Worm (Caenorhabditis elegans) whole organism, late embryonic: ENCODE data around the gene pqn-89.

Source experiments
- C38D4.7 ChIP-seq: fragments of 200-800 bp; sonication (Bioruptor generic); optimal IDR thresholded peaks from 2 replicates; lab custom pipeline; 2018; ENCODE audit warnings: mild to moderate bottlenecking, missing genetic modification characterization, moderate library complexity, missing compliant biosample characterization
- F13H6.1 ChIP-seq: sonication (generic microtip); optimal IDR thresholded peaks from 2 replicates; lab custom pipeline; 2016; ENCODE audit warnings: missing genetic modification characterization, missing compliant biosample characterization
- T23F11.4 ChIP-seq: fragments of 200-800 bp; sonication (Bioruptor generic); optimal IDR thresholded peaks from 2 replicates; lab custom pipeline; 2018; ENCODE audit warnings: mild to moderate bottlenecking, missing genetic modification characterization, missing compliant biosample characterization
- Y22D7AL.16 ChIP-seq: sonication (generic microtip); optimal IDR thresholded peaks from 2 replicates; lab custom pipeline; 2016; ENCODE audit warnings: missing genetic modification characterization, missing compliant biosample characterization
- ahr-1 ChIP-seq: sonication (generic microtip); optimal IDR thresholded peaks from 2 replicates; lab custom pipeline; 2016; ENCODE audit warnings: missing genetic modification characterization, missing compliant biosample characterization
- ama-1 ChIP-seq: fragments of 150-350 bp; optimal IDR thresholded peaks from 2 replicates; lab custom pipeline; 2014
- ceh-18 ChIP-seq: sonication (generic microtip); optimal IDR thresholded peaks from 2 replicates; lab custom pipeline; 2016; ENCODE audit warnings: missing genetic modification characterization, missing compliant biosample characterization
- ceh-19 ChIP-seq: fragments of 200-800 bp; sonication (Bioruptor generic); optimal IDR thresholded peaks from 2 replicates; lab custom pipeline; 2018; ENCODE audit warnings: mild to moderate bottlenecking, missing genetic modification characterization, missing compliant biosample characterization
- ceh-2 ChIP-seq: sonication (generic microtip); optimal IDR thresholded peaks from 2 replicates; lab custom pipeline; 2016; ENCODE audit warnings: missing genotype, missing genetic modification characterization, missing compliant biosample characterization
- ceh-22 ChIP-seq: sonication (generic microtip); optimal IDR thresholded peaks from 2 replicates; lab custom pipeline; 2017; ENCODE audit warnings: missing biosample characterization, missing genetic modification characterization
- ceh-24 ChIP-seq: sonication (generic microtip); optimal IDR thresholded peaks from 2 replicates; lab custom pipeline; 2016; ENCODE audit warnings: mild to moderate bottlenecking, missing genetic modification characterization, missing compliant biosample characterization
- ceh-31 ChIP-seq: sonication (generic microtip); optimal IDR thresholded peaks from 2 replicates; lab custom pipeline; 2016; ENCODE audit warnings: missing genetic modification characterization, missing compliant biosample characterization
- ceh-34 ChIP-seq: sonication (generic microtip); optimal IDR thresholded peaks from 2 replicates; lab custom pipeline; 2016; ENCODE audit warnings: mild to moderate bottlenecking, missing genetic modification characterization, missing compliant biosample characterization
- ceh-45 ChIP-seq: fragments of 200-800 bp; sonication (Bioruptor generic); IDR thresholded peaks from 2 replicates; pipeline ENCODE4 v1.3.6; 2022; ENCODE audit warnings: missing genetic modification reagents, missing genetic modification characterization, missing compliant biosample characterization
- ceh-48 ChIP-seq: sonication (generic microtip); optimal IDR thresholded peaks from 2 replicates; lab custom pipeline; 2016; ENCODE audit warnings: missing genetic modification characterization, inconsistent platforms, missing compliant biosample characterization
- ceh-9 ChIP-seq: sonication (generic microtip); optimal IDR thresholded peaks from 2 replicates; lab custom pipeline; 2016; ENCODE audit warnings: mild to moderate bottlenecking, missing genetic modification characterization, inconsistent platforms, missing compliant biosample characterization
- che-1 ChIP-seq: sonication (generic microtip); optimal IDR thresholded peaks from 2 replicates; lab custom pipeline; 2016; ENCODE audit warnings: mild to moderate bottlenecking, missing genetic modification characterization, missing compliant biosample characterization
- dmd-4 ChIP-seq: sonication (generic microtip); optimal IDR thresholded peaks from 2 replicates; lab custom pipeline; 2016; ENCODE audit warnings: borderline replicate concordance, missing genetic modification characterization, missing compliant biosample characterization
- dve-1 ChIP-seq: sonication (generic microtip); optimal IDR thresholded peaks from 2 replicates; lab custom pipeline; 2017; ENCODE audit warnings: antibody characterized with exemption, mild to moderate bottlenecking, missing genetic modification characterization, missing compliant biosample characterization
- elt-2 ChIP-seq: sonication (generic microtip); optimal IDR thresholded peaks from 2 replicates; lab custom pipeline; 2016; ENCODE audit warnings: missing genetic modification reagents, missing genetic modification characterization, missing compliant biosample characterization
- eyg-1 ChIP-seq: sonication (generic microtip); optimal IDR thresholded peaks from 2 replicates; lab custom pipeline; 2016; ENCODE audit warnings: missing genotype, missing genetic modification characterization, missing compliant biosample characterization
- fkh-10 ChIP-seq: fragments of 150-350 bp; optimal IDR thresholded peaks from 2 replicates; lab custom pipeline; 2014; ENCODE audit warnings: missing biosample characterization, missing genetic modification reagents, missing genetic modification characterization
- fkh-6 ChIP-seq: sonication (generic microtip); optimal IDR thresholded peaks from 2 replicates; lab custom pipeline; 2016; ENCODE audit warnings: missing genetic modification characterization, missing compliant biosample characterization
- gmeb-2 ChIP-seq: sonication (generic microtip); optimal IDR thresholded peaks from 2 replicates; lab custom pipeline; 2016; ENCODE audit warnings: missing genetic modification characterization, inconsistent platforms, missing compliant biosample characterization
- hlh-30 ChIP-seq: sonication (generic microtip); optimal IDR thresholded peaks from 2 replicates; lab custom pipeline; 2017; ENCODE audit warnings: antibody characterized with exemption, missing genetic modification characterization, missing compliant biosample characterization; ENCODE audit not compliant: insufficient read depth
- hlh-8 ChIP-seq: sonication (generic microtip); optimal IDR thresholded peaks from 2 replicates; lab custom pipeline; 2016; ENCODE audit warnings: missing genotype, missing genetic modification characterization, missing compliant biosample characterization
- lim-6 ChIP-seq: sonication (generic microtip); optimal IDR thresholded peaks from 2 replicates; lab custom pipeline; 2016; ENCODE audit warnings: missing genetic modification characterization, missing compliant biosample characterization
- madf-2 ChIP-seq: sonication (generic microtip); optimal IDR thresholded peaks from 2 replicates; lab custom pipeline; 2017; ENCODE audit warnings: missing genetic modification characterization, missing compliant biosample characterization
- nhr-11 ChIP-seq: fragments of 150-350 bp; optimal IDR thresholded peaks from 2 replicates; lab custom pipeline; 2014; ENCODE audit warnings: missing biosample characterization, missing genetic modification characterization
- nhr-232 ChIP-seq: sonication (generic microtip); optimal IDR thresholded peaks from 2 replicates; lab custom pipeline; 2016; ENCODE audit warnings: missing genetic modification characterization, missing compliant biosample characterization
- npax-4 ChIP-seq: sonication (generic microtip); optimal IDR thresholded peaks from 2 replicates; lab custom pipeline; 2016; ENCODE audit warnings: missing genetic modification characterization, missing compliant biosample characterization
- odd-2 ChIP-seq: sonication (generic microtip); optimal IDR thresholded peaks from 2 replicates; lab custom pipeline; 2017; ENCODE audit warnings: antibody characterized with exemption, mild to moderate bottlenecking, missing genetic modification characterization, missing compliant biosample characterization
- pha-2 ChIP-seq: sonication (generic microtip); optimal IDR thresholded peaks from 2 replicates; lab custom pipeline; 2017; ENCODE audit warnings: mild to moderate bottlenecking, missing genetic modification characterization, missing compliant biosample characterization
- ref-2 ChIP-seq: sonication (generic microtip); optimal IDR thresholded peaks from 2 replicates; lab custom pipeline; 2016; ENCODE audit warnings: missing genetic modification characterization, missing compliant biosample characterization
- sox-2 ChIP-seq: fragments of 200-800 bp; sonication (Bioruptor generic); IDR thresholded peaks from 2 replicates; pipeline ENCODE4 v1.3.6; 2022; ENCODE audit warnings: missing genetic modification reagents, missing genetic modification characterization, missing compliant biosample characterization
- sox-4 ChIP-seq: sonication (generic microtip); optimal IDR thresholded peaks from 2 replicates; lab custom pipeline; 2017; ENCODE audit warnings: mild to moderate bottlenecking, missing genetic modification characterization, inconsistent platforms, missing compliant biosample characterization
- tbx-2 ChIP-seq: sonication (generic microtip); optimal IDR thresholded peaks from 2 replicates; lab custom pipeline; 2016; ENCODE audit warnings: missing genetic modification characterization, missing compliant biosample characterization
- tbx-7 ChIP-seq: sonication (generic microtip); optimal IDR thresholded peaks from 2 replicates; lab custom pipeline; 2016; ENCODE audit warnings: missing genotype, missing genetic modification characterization, missing compliant biosample characterization
- ttx-3 ChIP-seq: sonication (generic microtip); optimal IDR thresholded peaks from 2 replicates; lab custom pipeline; 2016; ENCODE audit warnings: missing genetic modification reagents, missing genetic modification characterization, missing compliant biosample characterization
- unc-42 ChIP-seq: sonication (generic microtip); optimal IDR thresholded peaks from 2 replicates; lab custom pipeline; 2016; ENCODE audit warnings: missing genotype, missing genetic modification characterization, missing compliant biosample characterization
- unc-55 ChIP-seq: sonication (generic microtip); optimal IDR thresholded peaks from 2 replicates; lab custom pipeline; 2017; ENCODE audit warnings: missing biosample characterization, missing genetic modification reagents, missing genetic modification characterization
- zip-5 ChIP-seq: sonication (generic microtip); optimal IDR thresholded peaks from 2 replicates; lab custom pipeline; 2016; ENCODE audit warnings: missing genetic modification characterization, missing compliant biosample characterization

Gene pqn-89

DNA sequence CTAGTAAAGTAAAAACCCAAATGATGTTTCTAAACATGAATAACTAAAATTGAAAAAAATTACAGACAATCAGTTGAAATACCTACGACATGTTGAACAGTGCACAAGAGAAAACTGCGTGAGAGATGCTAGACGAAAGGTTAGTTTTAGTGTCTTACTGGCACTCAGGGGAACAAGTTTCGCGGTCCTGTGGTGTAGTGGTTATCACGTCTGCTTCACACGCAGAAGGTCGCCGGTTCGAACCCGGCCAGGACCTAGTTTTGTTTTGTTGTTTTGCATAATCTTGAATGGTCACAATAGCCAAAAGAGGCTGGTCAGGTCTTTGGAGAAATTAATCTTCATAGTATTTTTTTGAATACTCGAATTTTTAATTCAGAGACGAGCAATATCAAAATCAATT lies 25.5 kb upstream of the pqn-89 start:
- no peak for TF ChIP-seq pha-2 (tag; lab: Kevin White, UChicago)
- no peak for TF ChIP-seq ceh-34 (tag; lab: Kevin White, UChicago)
- TF ChIP-seq odd-2, result no peak
- TF ChIP-seq ama-1 (lab: Kevin White, UChicago), result no peak
- TF ChIP-seq che-1 (tag; lab: Kevin White, UChicago), result no peak
- TF ChIP-seq T23F11.4 (GFP tag; lab: Kevin White, UChicago), result no peak
- TF ChIP-seq ceh-2 (tag; lab: Kevin White, UChicago), result no peak
- no peak for TF ChIP-seq ahr-1 (tag; lab: Kevin White, UChicago)
- TF ChIP-seq lim-6, result no peak
- TF ChIP-seq tbx-2 (tag; lab: Kevin White, UChicago), result no peak
- TF ChIP-seq C38D4.7 (GFP tag; lab: Kevin White, UChicago), result peak; percentile 30
- TF ChIP-seq elt-2 (tag; lab: Kevin White, UChicago), result peak; percentile 41
- TF ChIP-seq fkh-6 (tag; lab: Kevin White, UChicago), result peak; percentile 25
- no peak for TF ChIP-seq Y22D7AL.16 (tag; lab: Kevin White, UChicago)
- TF ChIP-seq dmd-4 (tag; lab: Kevin White, UChicago), result no peak
- no peak for TF ChIP-seq npax-4 (tag; lab: Kevin White, UChicago)
- no peak for TF ChIP-seq nhr-11 (tag; lab: Kevin White, UChicago)
- TF ChIP-seq ttx-3 (tag; lab: Kevin White, UChicago), result no peak
- TF ChIP-seq F13H6.1, result no peak
- no peak for TF ChIP-seq ceh-9 (tag; lab: Kevin White, UChicago)
- no peak for TF ChIP-seq hlh-8
- no peak for TF ChIP-seq madf-2
- no peak for TF ChIP-seq dve-1 (tag; lab: Kevin White, UChicago)
- TF ChIP-seq ceh-22 (tag; lab: Kevin White, UChicago), result no peak
- 0 out of 2 replicates have a peak, but pooled peaks have one; percentile 46 for TF ChIP-seq ceh-45 (GFP tag; lab: Robert Waterston, UW)
- TF ChIP-seq ceh-48 (tag; lab: Kevin White, UChicago), result no peak
- no peak for TF ChIP-seq nhr-232 (tag; lab: Kevin White, UChicago)
- peak; percentile 20 for TF ChIP-seq sox-4
- no peak for TF ChIP-seq sox-2 (GFP tag; lab: Robert Waterston, UW)
- no peak for TF ChIP-seq ceh-19

DNA sequence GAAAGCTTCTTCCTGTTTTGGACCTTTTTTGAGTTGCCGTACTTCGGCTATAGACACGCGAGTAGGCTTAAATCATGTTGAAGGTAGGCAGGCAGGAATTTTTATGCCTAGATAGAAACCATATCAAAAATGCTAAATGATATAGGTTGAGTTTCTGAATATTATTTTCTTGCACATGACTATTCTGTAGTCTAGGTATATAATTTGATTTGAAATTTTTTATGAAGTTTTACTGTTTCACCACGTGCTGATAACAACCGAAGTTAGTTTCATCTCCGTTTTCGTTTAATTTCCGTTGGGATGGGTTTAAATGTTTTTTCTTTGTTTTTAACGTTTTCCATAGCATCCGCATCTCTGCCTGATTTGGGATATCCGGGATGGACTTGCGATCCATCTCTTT lies 19.5 kb upstream of the pqn-89 start, which contains the start of gene Y73B6BL.37:
Gene Y73B6BL.37 (plus strand): TSS at position 301 of the 400 bp plus-strand sequence.
- TF ChIP-seq T23F11.4 (GFP tag; lab: Kevin White, UChicago) (no peak), fkh-6 (tag; lab: Kevin White, UChicago) (no peak), elt-2 (tag; lab: Kevin White, UChicago) (no peak), unc-55 (GFP tag; lab: Kevin White, UChicago) (no peak), nhr-232 (tag; lab: Kevin White, UChicago) (no peak), fkh-10 (no peak), ceh-22 (tag; lab: Kevin White, UChicago) (no peak), gmeb-2 (tag; lab: Kevin White, UChicago) (no peak)
- TF ChIP-seq, all 69 proteins: peak for 0

DNA sequence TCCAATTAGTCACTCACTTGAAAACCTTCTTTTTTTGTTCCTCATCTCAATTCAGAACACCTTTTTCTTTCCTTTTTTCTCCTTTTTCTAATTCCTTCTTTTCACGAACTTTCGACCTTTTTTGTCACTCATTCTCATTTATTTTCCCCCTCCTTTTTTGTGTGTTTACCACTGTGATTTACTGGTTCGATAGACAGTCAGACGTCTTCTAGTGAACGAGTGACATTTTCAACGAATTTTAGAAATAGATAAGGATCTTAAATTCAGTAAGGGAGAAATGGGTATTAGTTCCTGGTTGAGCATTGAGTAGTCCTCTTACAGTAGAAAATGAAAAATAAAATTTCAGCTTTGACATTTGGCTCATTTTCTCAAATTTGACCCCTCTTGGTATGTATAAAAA lies 14.6 kb upstream of the pqn-89 start:
- TF ChIP-seq hlh-30, result no peak
- TF ChIP-seq eyg-1 (tag; lab: Kevin White, UChicago), result no peak
- TF ChIP-seq tbx-7 (tag; lab: Kevin White, UChicago), result no peak
- no peak for TF ChIP-seq ceh-24
- no peak for TF ChIP-seq ceh-18
- no peak for TF ChIP-seq Y22D7AL.16 (tag; lab: Kevin White, UChicago)
- TF ChIP-seq lim-6, result no peak
- TF ChIP-seq ceh-31, result no peak
- TF ChIP-seq nhr-232 (tag; lab: Kevin White, UChicago), result no peak
- TF ChIP-seq madf-2, result no peak
- TF ChIP-seq ref-2, result no peak
- no peak for TF ChIP-seq unc-42 (tag; lab: Kevin White, UChicago)
- no peak for TF ChIP-seq che-1 (tag; lab: Kevin White, UChicago)
- no peak for TF ChIP-seq odd-2
- no peak for TF ChIP-seq zip-5 (tag; lab: Kevin White, UChicago)
- no peak for TF ChIP-seq ceh-45 (GFP tag; lab: Robert Waterston, UW)
- no peak for TF ChIP-seq npax-4 (tag; lab: Kevin White, UChicago)
- TF ChIP-seq, all 69 proteins: peak for 0
